Fruit fly (Drosophila melanogaster): ENCODE results near the gene CG11581.

Gene CG11581

DNA sequence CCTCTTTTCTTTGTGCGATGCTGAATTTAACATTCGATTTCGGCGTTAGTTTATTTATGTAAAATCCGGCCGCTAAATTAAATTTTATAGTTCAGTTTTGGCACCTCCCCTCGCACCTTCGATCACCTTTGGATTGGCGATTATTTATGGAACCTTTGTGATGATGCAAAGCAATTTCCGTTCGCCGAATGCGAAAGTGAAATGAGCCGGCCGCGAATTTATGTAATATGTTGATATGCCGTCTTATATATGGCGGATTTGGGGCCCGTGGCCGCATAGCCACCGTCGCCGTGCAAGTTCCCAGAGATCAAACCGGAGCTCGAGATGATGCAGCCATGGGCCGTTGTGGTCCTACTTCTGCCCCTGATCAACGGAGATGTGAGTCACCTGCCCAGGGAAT is at the start of gene CG11581:
Gene CG11581, plus strand, starts transcription at position 301 of the 400 bp plus-strand sequence.
- TF ChIP-seq Dll (optimal IDR thresholded peaks at IDR 0.05) (no peak), psq (optimal IDR thresholded peaks at IDR 0.05) (no peak), CG8478 (optimal IDR thresholded peaks at IDR 0.05) (no peak), pan (optimal IDR thresholded peaks at IDR 0.05) (no peak), EcR (GFP tag; optimal IDR thresholded peaks at IDR 0.05) (no peak), usp (GFP tag; optimal IDR thresholded peaks at IDR 0.05) (no peak)

DNA sequence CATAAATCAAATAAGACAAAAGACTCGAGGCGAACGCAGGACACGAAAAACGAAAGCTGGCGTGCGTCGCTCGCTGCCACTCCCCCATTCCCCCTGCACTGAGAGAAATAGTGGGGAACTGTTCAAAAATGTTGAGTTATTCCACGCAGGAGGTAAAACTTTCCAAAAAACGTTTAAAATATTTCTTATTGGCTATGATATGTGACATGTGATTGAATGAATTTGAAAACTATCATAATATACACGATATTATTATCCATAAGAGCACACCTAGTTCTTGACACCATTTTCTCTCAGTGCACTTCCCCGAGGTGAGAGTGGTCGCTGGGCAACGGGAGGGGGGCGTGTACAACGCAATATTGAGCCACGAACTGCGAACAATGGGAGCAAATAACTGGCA is 42.8 kb upstream of the CG11581 start:
- TF ChIP-seq pan (optimal IDR thresholded peaks at IDR 0.05) (no peak), CG8478 (optimal IDR thresholded peaks at IDR 0.05) (no peak), EcR (GFP tag; optimal IDR thresholded peaks at IDR 0.05) (no peak), Dll (optimal IDR thresholded peaks at IDR 0.05) (no peak), psq (optimal IDR thresholded peaks at IDR 0.05) (no peak), usp (GFP tag; optimal IDR thresholded peaks at IDR 0.05) (no peak)

DNA sequence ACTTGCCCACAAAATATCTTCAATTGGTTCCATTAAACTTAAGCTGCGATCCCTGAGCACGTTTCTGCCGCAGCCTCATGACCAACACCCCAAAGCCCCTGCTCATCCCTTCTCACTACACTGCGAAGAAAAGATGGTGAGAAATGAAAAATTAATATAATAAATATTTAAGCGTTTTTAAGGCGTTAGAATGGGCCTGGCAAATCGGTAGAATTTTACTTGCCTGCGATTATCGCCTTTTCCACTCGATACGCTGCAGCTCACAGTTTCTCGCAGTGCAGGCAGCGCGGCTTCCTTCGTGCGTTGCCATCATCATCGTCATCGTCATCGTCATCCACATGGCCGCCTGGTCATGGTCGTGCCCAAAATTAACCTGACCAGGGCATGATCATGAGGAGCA is 28.6 kb upstream of the CG11581 start:
- TF ChIP-seq Dll (optimal IDR thresholded peaks at IDR 0.05) (no peak), pan (optimal IDR thresholded peaks at IDR 0.05) (no peak), psq (optimal IDR thresholded peaks at IDR 0.05) (no peak), EcR (GFP tag; optimal IDR thresholded peaks at IDR 0.05) (no peak), usp (GFP tag; optimal IDR thresholded peaks at IDR 0.05) (no peak), CG8478 (optimal IDR thresholded peaks at IDR 0.05) (no peak)

DNA sequence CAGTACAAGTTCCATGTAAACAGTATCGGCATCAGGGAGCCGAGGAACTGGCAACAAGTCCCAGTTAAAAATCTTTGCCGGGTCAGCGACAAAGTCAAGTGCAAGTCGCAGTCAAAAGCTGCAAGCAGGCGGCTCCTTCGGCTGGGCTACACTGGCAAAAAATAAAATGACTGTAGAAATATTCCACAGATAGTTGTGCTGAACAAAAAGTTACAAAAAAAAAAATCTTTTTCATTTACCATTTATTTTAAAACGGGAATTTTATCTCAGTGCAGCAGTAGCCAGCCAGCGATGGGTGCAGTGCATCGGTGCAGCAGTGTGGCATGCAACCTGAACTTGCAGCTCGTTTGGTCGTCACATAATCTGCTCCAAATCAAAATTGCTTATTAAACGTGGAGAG is 27.4 kb upstream of the CG11581 start:
- TF ChIP-seq EcR (GFP tag; optimal IDR thresholded peaks at IDR 0.05): no peak
- no peak for TF ChIP-seq usp (GFP tag; optimal IDR thresholded peaks at IDR 0.05)
- TF ChIP-seq psq (optimal IDR thresholded peaks at IDR 0.05): no peak

DNA sequence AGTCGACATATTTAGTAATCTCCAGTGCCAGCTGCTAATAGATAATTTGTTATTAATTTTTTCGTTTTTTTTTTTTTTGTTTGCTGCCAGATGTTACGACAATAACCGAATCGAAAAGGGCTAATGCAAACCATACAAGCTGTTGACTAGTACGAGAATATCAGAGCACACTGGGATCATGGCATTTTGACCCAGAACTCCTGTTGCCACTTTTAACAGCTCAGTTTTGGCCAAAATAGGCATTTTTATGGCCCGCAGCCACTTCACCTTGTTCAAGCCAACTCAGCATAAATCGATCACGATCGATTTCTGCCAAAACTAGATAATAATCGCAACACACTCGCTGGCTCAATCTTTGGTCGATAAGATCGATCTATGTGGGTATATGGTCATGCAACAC is 24.8 kb upstream of the CG11581 start, which contains the start of gene CG12479:
Gene CG12479, minus strand, starts transcription at position 101 of the 400 bp plus-strand sequence.
- no peak for TF ChIP-seq psq (optimal IDR thresholded peaks at IDR 0.05)
- TF ChIP-seq Dll (optimal IDR thresholded peaks at IDR 0.05): no peak
- no peak for TF ChIP-seq usp (GFP tag; optimal IDR thresholded peaks at IDR 0.05)
- no peak for TF ChIP-seq CG8478 (optimal IDR thresholded peaks at IDR 0.05)
- no peak for TF ChIP-seq EcR (GFP tag; optimal IDR thresholded peaks at IDR 0.05)
- no peak for TF ChIP-seq pan (optimal IDR thresholded peaks at IDR 0.05)

DNA sequence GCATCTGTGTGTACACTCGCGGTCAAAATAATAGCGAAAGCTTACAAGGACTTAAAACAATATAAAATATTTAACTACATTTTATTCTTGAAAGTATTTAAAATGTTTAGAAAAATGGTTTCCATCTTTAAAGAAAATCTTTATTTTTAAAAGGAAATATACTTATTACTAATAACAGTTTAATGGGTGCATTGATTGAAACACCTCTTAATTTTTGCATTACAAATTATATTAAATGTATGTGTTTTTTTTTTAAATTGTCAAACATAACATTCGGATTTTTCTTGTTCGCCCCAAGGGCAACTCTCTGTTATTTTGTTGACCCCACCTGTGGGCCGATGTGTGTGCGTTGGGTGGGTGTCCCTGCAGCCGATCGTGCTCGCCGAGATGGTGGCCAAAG is 23.0 kb upstream of the CG11581 start:
- TF ChIP-seq pan (optimal IDR thresholded peaks at IDR 0.05) (no peak), usp (GFP tag; optimal IDR thresholded peaks at IDR 0.05) (no peak), EcR (GFP tag; optimal IDR thresholded peaks at IDR 0.05) (no peak), Dll (optimal IDR thresholded peaks at IDR 0.05) (no peak), psq (optimal IDR thresholded peaks at IDR 0.05) (no peak), CG8478 (optimal IDR thresholded peaks at IDR 0.05) (no peak)

DNA sequence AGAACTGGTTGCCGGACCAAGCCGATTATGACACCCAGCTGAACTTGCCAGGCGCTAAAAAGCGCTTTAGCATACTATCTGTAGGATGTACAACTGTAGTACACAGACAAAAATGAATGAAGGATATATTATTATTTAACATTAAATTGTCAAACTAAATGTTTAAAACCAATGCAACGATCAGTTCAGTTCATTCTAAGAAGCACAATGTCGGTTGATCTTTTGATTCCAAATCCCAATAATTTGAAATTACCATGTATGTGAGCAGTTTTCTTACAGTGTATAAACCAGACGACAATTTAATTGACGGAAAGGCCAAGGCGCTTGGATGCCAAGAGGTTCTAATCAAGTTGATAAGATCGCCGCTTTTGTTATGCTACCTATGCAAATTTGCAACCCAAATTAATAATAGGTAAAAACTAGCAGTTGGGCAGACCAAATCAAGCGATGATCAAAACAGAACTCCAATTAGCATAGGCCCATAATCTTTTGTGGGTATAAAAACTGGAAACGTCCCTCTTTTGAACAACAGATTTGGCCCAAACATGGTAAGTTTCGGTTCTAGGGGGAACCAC is 7.6 kb upstream of the CG11581 start, which contains the start of gene CG12480:
Gene CG12480, plus strand, starts transcription at position 525 of the 575 bp plus-strand sequence.
- TF ChIP-seq Dll (optimal IDR thresholded peaks at IDR 0.05): no peak
- no peak for TF ChIP-seq psq (optimal IDR thresholded peaks at IDR 0.05)
- TF ChIP-seq usp (GFP tag; optimal IDR thresholded peaks at IDR 0.05): no peak
- no peak for TF ChIP-seq CG8478 (optimal IDR thresholded peaks at IDR 0.05)
- TF ChIP-seq pan (optimal IDR thresholded peaks at IDR 0.05): no peak
- TF ChIP-seq EcR (GFP tag; optimal IDR thresholded peaks at IDR 0.05): no peak

DNA sequence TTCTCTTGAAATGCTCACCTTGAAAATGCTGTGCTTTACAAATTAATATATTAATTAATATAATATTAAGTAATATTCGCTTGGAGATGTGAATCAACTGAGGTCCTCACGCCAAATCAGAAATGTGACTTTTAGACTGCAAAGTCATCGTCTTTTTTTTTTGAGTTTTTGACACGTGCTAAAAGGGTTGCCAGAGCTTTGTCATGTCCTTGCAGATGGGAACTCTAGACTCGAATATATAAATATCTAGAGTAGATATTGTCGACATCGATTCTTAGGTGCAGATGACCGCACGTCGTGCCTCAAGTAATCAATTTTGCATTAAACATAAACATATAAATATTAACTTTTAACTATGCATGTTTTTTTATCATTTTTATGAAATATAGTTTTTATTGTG is 4.2 kb upstream of the CG11581 start, which contains the start of gene betaNACtes1:
Gene betaNACtes1, minus strand, starts transcription at position 101 of the 400 bp plus-strand sequence.
- TF ChIP-seq EcR (GFP tag; optimal IDR thresholded peaks at IDR 0.05): no peak
- TF ChIP-seq CG8478 (optimal IDR thresholded peaks at IDR 0.05): no peak
- no peak for TF ChIP-seq Dll (optimal IDR thresholded peaks at IDR 0.05)
- no peak for TF ChIP-seq usp (GFP tag; optimal IDR thresholded peaks at IDR 0.05)
- TF ChIP-seq pan (optimal IDR thresholded peaks at IDR 0.05): no peak
- no peak for TF ChIP-seq psq (optimal IDR thresholded peaks at IDR 0.05)

DNA sequence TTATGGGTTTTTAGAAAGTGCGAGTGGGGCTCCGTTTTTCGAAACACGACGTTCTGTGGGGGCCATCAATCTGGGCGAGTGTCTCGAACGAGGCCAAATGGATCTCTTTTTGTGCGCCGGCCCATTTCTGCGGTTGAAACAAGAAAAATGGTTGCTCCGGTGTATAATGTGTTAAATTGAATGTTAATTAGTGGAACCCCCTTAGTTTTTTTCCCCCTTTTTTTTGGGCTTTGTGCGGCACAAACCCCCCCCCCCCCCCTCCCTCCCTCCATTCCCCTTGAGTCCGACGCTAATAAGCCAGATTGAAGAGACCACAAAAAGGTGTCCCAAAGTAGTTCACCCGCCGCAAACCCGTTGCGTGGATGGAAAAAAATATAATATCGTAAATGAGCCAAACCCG is 3.1 kb upstream of the CG11581 start:
- TF ChIP-seq EcR (GFP tag; optimal IDR thresholded peaks at IDR 0.05): no peak
- no peak for TF ChIP-seq psq (optimal IDR thresholded peaks at IDR 0.05)
- TF ChIP-seq CG8478 (optimal IDR thresholded peaks at IDR 0.05): no peak
- no peak for TF ChIP-seq Dll (optimal IDR thresholded peaks at IDR 0.05)
- no peak for TF ChIP-seq pan (optimal IDR thresholded peaks at IDR 0.05)

DNA sequence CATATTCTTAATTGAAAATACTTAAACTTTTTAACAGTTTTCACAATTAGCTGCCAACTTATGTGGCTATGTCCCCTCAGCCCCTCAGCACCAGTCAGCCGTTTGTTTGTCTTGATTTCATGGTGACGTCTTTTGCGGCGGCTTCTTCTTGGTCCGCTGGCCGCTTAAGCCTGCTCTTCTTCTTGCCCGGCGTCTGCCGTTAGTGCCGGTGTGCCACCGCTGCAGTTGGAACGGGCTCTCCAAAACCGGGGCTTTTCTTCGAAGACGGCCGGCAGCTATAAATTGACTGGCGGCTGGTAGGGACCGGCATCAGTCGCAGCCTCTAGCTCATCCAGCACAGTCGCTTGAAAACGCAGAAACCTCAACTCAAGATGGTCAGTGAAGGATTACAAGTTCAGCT is 2.3 kb upstream of the CG11581 start, which contains the start of gene CG1368:
Gene CG1368, plus strand, starts transcription at position 301 of the 400 bp plus-strand sequence.
- no peak for TF ChIP-seq pan (optimal IDR thresholded peaks at IDR 0.05)
- no peak for TF ChIP-seq usp (GFP tag; optimal IDR thresholded peaks at IDR 0.05)
- no peak for TF ChIP-seq CG8478 (optimal IDR thresholded peaks at IDR 0.05)
- TF ChIP-seq EcR (GFP tag; optimal IDR thresholded peaks at IDR 0.05): no peak
- no peak for TF ChIP-seq psq (optimal IDR thresholded peaks at IDR 0.05)
- no peak for TF ChIP-seq Dll (optimal IDR thresholded peaks at IDR 0.05)

DNA sequence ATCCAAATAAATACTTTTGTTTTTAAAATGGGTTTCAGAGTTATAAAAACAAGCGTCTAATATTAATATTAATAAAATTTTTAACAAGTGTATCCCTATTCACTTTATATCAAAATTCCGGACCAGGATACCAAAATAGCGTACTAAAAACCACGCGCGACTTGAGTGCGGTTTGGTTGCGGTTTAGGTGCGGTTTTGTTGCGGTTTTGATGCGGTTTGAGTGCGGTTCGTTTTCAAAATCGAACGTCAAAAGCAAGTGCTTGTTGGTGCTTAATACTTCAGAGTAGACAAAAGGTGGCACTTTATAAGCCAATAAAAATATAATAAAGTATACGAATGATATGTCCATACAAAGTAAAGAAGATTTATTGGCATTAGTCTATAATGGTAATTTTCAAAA is 1.1 kb upstream of the CG11581 start:
- TF ChIP-seq Dll (optimal IDR thresholded peaks at IDR 0.05): no peak
- TF ChIP-seq pan (optimal IDR thresholded peaks at IDR 0.05): no peak

DNA sequence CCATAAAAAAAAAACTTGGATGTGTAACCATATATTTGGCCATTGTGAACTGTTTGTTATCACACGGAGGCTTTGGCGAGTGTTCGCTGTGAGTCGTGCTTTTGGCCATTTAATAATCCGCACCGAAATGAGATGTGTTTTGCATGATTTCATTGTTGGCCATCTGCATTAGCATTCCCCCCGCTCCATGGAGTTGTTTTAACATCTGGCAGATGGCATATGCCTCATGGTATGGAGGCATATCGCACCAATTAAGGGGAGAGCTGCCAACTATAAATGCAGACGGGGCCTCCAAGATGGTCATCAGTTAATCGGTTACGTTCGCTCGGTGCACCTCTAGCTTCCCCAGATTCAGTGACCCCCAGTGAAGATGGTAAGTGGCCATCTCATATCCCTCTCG is 4.0 kb downstream of the CG11581 start, which contains the start of gene CG11584:
Gene CG11584, plus strand, starts transcription at position 301 of the 400 bp plus-strand sequence.
- TF ChIP-seq pan (optimal IDR thresholded peaks at IDR 0.05) (no peak), EcR (GFP tag; optimal IDR thresholded peaks at IDR 0.05) (no peak)

DNA sequence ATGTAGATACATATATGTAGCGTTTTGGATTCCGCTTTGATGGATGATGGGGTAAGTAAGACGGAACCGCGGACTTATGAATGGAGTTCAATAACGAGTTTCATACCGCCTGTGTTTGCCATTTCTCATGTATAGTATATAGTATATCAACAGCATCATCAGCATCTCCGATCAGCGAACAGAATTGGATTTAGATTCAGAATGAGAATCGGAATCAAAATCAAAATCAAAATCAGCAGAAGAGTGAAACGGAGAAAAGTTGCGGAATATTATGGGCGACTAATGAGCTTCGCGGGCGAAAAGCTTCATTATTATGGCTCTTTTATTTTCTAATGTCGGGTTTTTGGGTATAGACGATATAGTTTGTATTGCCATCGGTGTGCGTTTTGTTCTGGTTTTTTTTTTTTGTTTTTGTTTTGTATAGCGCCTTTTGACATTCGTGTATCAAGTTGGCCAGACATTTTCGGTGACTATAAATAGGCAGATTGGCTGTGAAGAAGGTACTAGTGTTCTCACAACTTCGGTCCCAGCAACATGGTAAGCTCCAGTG is 7.4 kb downstream of the CG11581 start, which contains the start of gene CG32603:
Gene CG32603, plus strand, starts transcription at position 500 of the 550 bp plus-strand sequence.
- TF ChIP-seq psq (optimal IDR thresholded peaks at IDR 0.05) (no peak), usp (GFP tag; optimal IDR thresholded peaks at IDR 0.05) (no peak), CG8478 (optimal IDR thresholded peaks at IDR 0.05) (no peak), Dll (optimal IDR thresholded peaks at IDR 0.05) (no peak), pan (optimal IDR thresholded peaks at IDR 0.05) (no peak), EcR (GFP tag; optimal IDR thresholded peaks at IDR 0.05) (no peak)
